Fruit fly (Drosophila melanogaster) whole organism, embryonic: ENCODE data around the gene CG13408.

Source experiments
- Blimp-1 ChIP-seq: fragments of 200-800 bp; sonication (Bioruptor generic); optimal IDR thresholded peaks from 3 replicates; lab custom pipeline; 2018; ENCODE audit warnings: missing biosample characterization, missing genetic modification characterization, mild to moderate bottlenecking, moderate library complexity, missing genetic modification reagents
- CG1024 ChIP-seq: fragments of 200-800 bp; sonication (Bioruptor generic); IDR thresholded peaks from 2 replicates; pipeline ENCODE4 v1.3.6; 2022; ENCODE audit warnings: missing biosample characterization, missing genetic modification characterization
- CG10979 ChIP-seq: fragments of 200-800 bp; sonication (Bioruptor generic); optimal IDR thresholded peaks from 2 replicates; lab custom pipeline; 2018; ENCODE audit warnings: missing biosample characterization, mild to moderate bottlenecking, missing genetic modification characterization, moderate library complexity
- CG11456 ChIP-seq: fragments of 200-800 bp; sonication (Bioruptor generic); IDR thresholded peaks from 3 replicates; pipeline ENCODE4 v1.3.6; 2022; ENCODE audit warnings: missing biosample characterization, missing genetic modification characterization
- CG12071 ChIP-seq: fragments of 200-800 bp; sonication (Bioruptor generic); optimal IDR thresholded peaks from 3 replicates; lab custom pipeline; 2018; ENCODE audit warnings: missing biosample characterization, mild to moderate bottlenecking, missing genetic modification characterization
- CG12219 ChIP-seq: fragments of 200-800 bp; sonication (Bioruptor generic); optimal IDR thresholded peaks from 3 replicates; lab custom pipeline; 2018; ENCODE audit warnings: missing biosample characterization, mild to moderate bottlenecking, missing genetic modification characterization
- CG13894 ChIP-seq: fragments of 200-800 bp; sonication (Bioruptor generic); optimal IDR thresholded peaks from 3 replicates; lab custom pipeline; 2018; ENCODE audit warnings: missing biosample characterization, mild to moderate bottlenecking, missing genetic modification characterization, moderate library complexity
- CG14965 ChIP-seq: fragments of 200-800 bp; sonication (Bioruptor generic); optimal IDR thresholded peaks from 2 replicates; lab custom pipeline; 2016; ENCODE audit warnings: missing biosample characterization, missing genetic modification characterization, borderline replicate concordance
- CG15479 ChIP-seq: fragments of 200-800 bp; sonication (Bioruptor generic); optimal IDR thresholded peaks from 3 replicates; lab custom pipeline; 2019; ENCODE audit warnings: missing biosample characterization, mild to moderate bottlenecking, missing genetic modification characterization, moderate library complexity
- CG2120 ChIP-seq: fragments of 200-800 bp; sonication (Bioruptor generic); optimal IDR thresholded peaks from 3 replicates; lab custom pipeline; 2016; ENCODE audit warnings: missing biosample characterization, missing genetic modification characterization
- CG2202 ChIP-seq: fragments of 200-800 bp; sonication (Bioruptor generic); optimal IDR thresholded peaks from 2 replicates; lab custom pipeline; 2018; ENCODE audit warnings: missing biosample characterization, mild to moderate bottlenecking, missing genetic modification characterization
- CG30431 ChIP-seq: fragments of 200-800 bp; sonication (Bioruptor generic); optimal IDR thresholded peaks from 2 replicates; lab custom pipeline; 2017; ENCODE audit warnings: missing biosample characterization, missing genetic modification characterization
- CG33557 ChIP-seq: fragments of 200-800 bp; sonication (Bioruptor generic); optimal IDR thresholded peaks from 2 replicates; lab custom pipeline; 2019; ENCODE audit warnings: missing biosample characterization, mild to moderate bottlenecking, missing genetic modification characterization, moderate library complexity
- CG34376 ChIP-seq: fragments of 200-800 bp; sonication (Bioruptor generic); optimal IDR thresholded peaks from 2 replicates; lab custom pipeline; 2018; ENCODE audit warnings: missing biosample characterization, mild to moderate bottlenecking, missing genetic modification characterization
- CG4328 ChIP-seq: fragments of 200-800 bp; sonication (Bioruptor generic); optimal IDR thresholded peaks from 3 replicates; lab custom pipeline; 2017; ENCODE audit warnings: missing biosample characterization, missing genetic modification reagents, missing genetic modification characterization
- CG6654 ChIP-seq: fragments of 200-800 bp; sonication (Bioruptor generic); optimal IDR thresholded peaks from 2 replicates; lab custom pipeline; 2017; ENCODE audit warnings: missing biosample characterization, mild to moderate bottlenecking, missing genetic modification characterization
- CG6689 ChIP-seq: fragments of 200-800 bp; sonication (Bioruptor generic); IDR thresholded peaks from 2 replicates; pipeline ENCODE4 v1.3.6; 2022; ENCODE audit warnings: missing biosample characterization, missing genetic modification characterization
- CG7963 ChIP-seq: fragments of 200-800 bp; sonication (Bioruptor generic); IDR thresholded peaks from 3 replicates; pipeline ENCODE4 v1.3.6; 2022; ENCODE audit warnings: missing biosample characterization, missing genetic modification characterization; ENCODE audit not compliant: partially characterized antibody
- CG9727 ChIP-seq: fragments of 200-800 bp; sonication (Bioruptor generic); optimal IDR thresholded peaks from 3 replicates; lab custom pipeline; 2017; ENCODE audit warnings: missing biosample characterization, mild to moderate bottlenecking, missing genetic modification characterization
- Deaf1 ChIP-seq: fragments of 200-800 bp; optimal IDR thresholded peaks from 3 replicates; lab custom pipeline; 2019; ENCODE audit warnings: missing biosample characterization, mild to moderate bottlenecking, missing genetic modification characterization, moderate library complexity
- HLH3B ChIP-seq: fragments of 200-800 bp; sonication (Bioruptor generic); IDR thresholded peaks from 2 replicates; pipeline ENCODE4 v1.3.6; 2022; ENCODE audit warnings: missing biosample characterization, missing genetic modification characterization
- Hr3 ChIP-seq: fragments of 200-800 bp; sonication (Bioruptor generic); optimal IDR thresholded peaks from 3 replicates; lab custom pipeline; 2016; ENCODE audit warnings: missing biosample characterization, missing genetic modification characterization
- Jarid2 ChIP-seq: fragments of 200-800 bp; sonication (Bioruptor generic); optimal IDR thresholded peaks from 3 replicates; lab custom pipeline; 2017; ENCODE audit warnings: mild to moderate bottlenecking, missing biosample characterization, missing genetic modification reagents, missing genetic modification characterization
- Mad ChIP-seq: fragments of 200-800 bp; sonication (Bioruptor generic); optimal IDR thresholded peaks from 2 replicates; lab custom pipeline; 2016; ENCODE audit warnings: missing biosample characterization, missing genetic modification characterization
- Med ChIP-seq: fragments of 200-800 bp; sonication (Bioruptor generic); peaks from one replicate; lab custom pipeline; 2016; ENCODE audit warnings: missing biosample characterization, missing genetic modification characterization, mild to moderate bottlenecking, inconsistent platforms, moderate library complexity
- NFAT ChIP-seq: fragments of 200-800 bp; sonication (Bioruptor generic); IDR thresholded peaks from 2 replicates; pipeline ENCODE4 v1.3.6; 2022; ENCODE audit warnings: missing biosample characterization, missing genetic modification characterization
- NK7.1 ChIP-seq: fragments of 200-800 bp; sonication (Bioruptor generic); optimal IDR thresholded peaks from 3 replicates; lab custom pipeline; 2016; ENCODE audit warnings: missing biosample characterization, missing genetic modification characterization
- Nf-YA ChIP-seq: fragments of 200-800 bp; sonication (Bioruptor generic); IDR thresholded peaks from 2 replicates; pipeline ENCODE4 v1.3.6; 2022; ENCODE audit warnings: missing biosample characterization, missing genetic modification characterization
- Pdp1 ChIP-seq, 2 experiments: fragments of 200-800 bp; sonication (Bioruptor generic); optimal IDR thresholded peaks; 3 replicates each; lab custom pipeline; 2016; ENCODE audit warnings: missing biosample characterization in 2 of 2, missing genetic modification characterization in 2 of 2, mild to moderate bottlenecking in 1 of 2, moderate library complexity in 1 of 2
- Stat92E ChIP-seq, 3 experiments: fragments of >200 bp in 2 of 3; fragments of 200-800 bp in 1 of 3; sonication (Bioruptor generic) in 1 of 3; optimal IDR thresholded peaks; 2 replicates each; lab custom pipeline; 2017 to 2019; ENCODE audit warnings: missing biosample characterization in 3 of 3, missing genetic modification characterization in 3 of 3, mild to moderate bottlenecking in 1 of 3, moderate library complexity in 1 of 3
- abd-A ChIP-seq: fragments of 200-800 bp; sonication (Bioruptor generic); optimal IDR thresholded peaks from 3 replicates; lab custom pipeline; 2019; ENCODE audit warnings: missing biosample characterization, mild to moderate bottlenecking, missing genetic modification characterization, moderate library complexity
- bab2 ChIP-seq: fragments of 200-800 bp; sonication (Bioruptor generic); optimal IDR thresholded peaks from 2 replicates; lab custom pipeline; 2016; ENCODE audit warnings: missing biosample characterization, missing genetic modification characterization
- bbx ChIP-seq: fragments of 200-800 bp; sonication (Bioruptor generic); IDR thresholded peaks from 2 replicates; pipeline ENCODE4 v1.3.6; 2022; ENCODE audit warnings: missing biosample characterization, missing genetic modification characterization; ENCODE audit not compliant: partially characterized antibody
- ci ChIP-seq: fragments of 200-800 bp; sonication (Bioruptor generic); IDR thresholded peaks from 3 replicates; pipeline ENCODE4 v1.3.6; 2022; ENCODE audit warnings: missing biosample characterization, missing genetic modification characterization
- crol ChIP-seq: fragments of 200-800 bp; sonication (Bioruptor generic); IDR thresholded peaks from 2 replicates; pipeline ENCODE4 v1.3.6; 2022; ENCODE audit warnings: missing biosample characterization, missing genetic modification characterization
- fu2 ChIP-seq: fragments of 200-800 bp; sonication (Bioruptor generic); optimal IDR thresholded peaks from 2 replicates; lab custom pipeline; 2016; ENCODE audit warnings: missing biosample characterization, missing genetic modification characterization
- grau ChIP-seq: fragments of 200-800 bp; optimal IDR thresholded peaks from 3 replicates; lab custom pipeline; 2019; ENCODE audit warnings: missing biosample characterization, mild to moderate bottlenecking, missing genetic modification characterization, moderate library complexity
- luna ChIP-seq: fragments of 200-800 bp; sonication (Bioruptor generic); optimal IDR thresholded peaks from 2 replicates; lab custom pipeline; 2016; ENCODE audit warnings: missing biosample characterization, missing genetic modification characterization
- oc ChIP-seq: fragments of 200-800 bp; sonication (Bioruptor generic); optimal IDR thresholded peaks from 2 replicates; lab custom pipeline; 2018; ENCODE audit warnings: missing biosample characterization, mild to moderate bottlenecking, missing genetic modification characterization, moderate library complexity
- pan ChIP-seq, 4 experiments: fragments of >200 bp in 3 of 4; fragments of 200-800 bp in 1 of 4; sonication (Bioruptor generic) in 1 of 4; optimal IDR thresholded peaks in 3 of 4; IDR thresholded peaks in 1 of 4; 2 replicates each; pipeline versions ENCODE4 v1.3.6 to Lab custom; 2017 to 2022; ENCODE audit warnings: missing biosample characterization in 2 of 4, missing genetic modification characterization in 2 of 4, mixed read lengths in 1 of 4
- pb ChIP-seq: fragments of 200-800 bp; sonication (Bioruptor generic); optimal IDR thresholded peaks from 3 replicates; lab custom pipeline; 2016; ENCODE audit warnings: missing biosample characterization, missing genetic modification characterization
- phol ChIP-seq: fragments of 200-800 bp; sonication (Bioruptor generic); optimal IDR thresholded peaks from 3 replicates; lab custom pipeline; 2018; ENCODE audit warnings: missing biosample characterization, mild to moderate bottlenecking, missing genetic modification characterization, moderate library complexity
- sd ChIP-seq: fragments of 200-800 bp; sonication (Bioruptor generic); optimal IDR thresholded peaks from 3 replicates; lab custom pipeline; 2018; ENCODE audit warnings: missing biosample characterization, mild to moderate bottlenecking, missing genetic modification characterization, moderate library complexity
- sr ChIP-seq: fragments of 200-800 bp; sonication (Bioruptor generic); IDR thresholded peaks from 3 replicates; pipeline ENCODE4 v1.3.6; 2022; ENCODE audit warnings: missing biosample characterization, missing genetic modification characterization
- vfl ChIP-seq: fragments of 200-800 bp; sonication (Bioruptor generic); optimal IDR thresholded peaks from 2 replicates; lab custom pipeline; 2016; ENCODE audit warnings: missing biosample characterization, missing genetic modification characterization
- vvl ChIP-seq: fragments of 200-800 bp; sonication (Bioruptor generic); IDR thresholded peaks from 2 replicates; pipeline ENCODE4 v1.3.6; 2022; ENCODE audit warnings: missing biosample characterization, missing genetic modification characterization

The CG13408 gene

dm6 chr3R:22039480-22039879 lies 40.7 kb upstream of the CG13408 start (continued):
- TF ChIP-seq Stat92E (GFP tag; optimal IDR thresholded peaks at IDR 0.05; lab: Kevin White, UChicago), result no peak
- TF ChIP-seq luna, result no peak
- TF ChIP-seq bab2 (GFP tag; lab: Kevin White, UChicago), result peak; percentile 8
- TF ChIP-seq CG13894 (tag; lab: Kevin White, UChicago), result no peak
- TF ChIP-seq NFAT, result 0 out of 2 replicates have a peak, but pooled peaks have one; percentile 5
- peak; percentile 4 for TF ChIP-seq CG30431 (GFP tag; lab: Kevin White, UChicago)
- peak; percentile 47; the same call in 1 of the 2 replicates for TF ChIP-seq CG1024 (GFP tag; lab: Robert Waterston, UW)
- TF ChIP-seq CG14965 (GFP tag; lab: Kevin White, UChicago), result no peak
- peak; percentile 25 for TF ChIP-seq Hr3 (GFP tag; lab: Kevin White, UChicago)
- peak; percentile 17 for TF ChIP-seq Mad (GFP tag; lab: Kevin White, UChicago)
- TF ChIP-seq CG12219 (GFP tag; lab: Kevin White, UChicago), result peak; percentile 30
- TF ChIP-seq CG2202 (tag; lab: Kevin White, UChicago), result peak; percentile 11
- TF ChIP-seq phol (tag; lab: Kevin White, UChicago), result peak; percentile 39
- TF ChIP-seq Nf-YA, result peak; percentile 42; the same call in 1 of the 2 replicates
- TF ChIP-seq HLH3B (GFP tag; lab: Robert Waterston, UW), result peak; percentile 82
- TF ChIP-seq grau (tag; lab: Kevin White, UChicago), result peak; percentile 38
- TF ChIP-seq vfl (GFP tag; lab: Kevin White, UChicago), result no peak

DNA sequence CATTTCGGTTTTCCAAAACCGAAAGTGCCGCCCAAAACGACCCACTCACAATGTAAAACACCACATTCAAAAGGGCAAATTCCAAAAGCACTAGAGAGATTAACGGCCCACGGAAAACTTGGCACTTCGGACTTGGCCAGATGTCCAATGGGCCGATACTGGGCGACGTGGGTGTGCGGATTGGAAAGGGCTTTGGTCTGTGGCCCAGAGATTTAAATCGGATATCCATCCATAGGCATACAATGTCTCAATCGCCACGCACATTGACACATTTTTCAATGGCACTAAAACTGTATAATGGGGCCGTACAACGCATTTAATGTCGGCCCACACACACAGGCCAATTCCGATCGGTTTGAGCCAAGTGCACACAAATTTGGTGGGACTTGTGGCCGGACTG lies 39.8 kb upstream of the CG13408 start:
- TF ChIP-seq sr (GFP tag; lab: Robert Waterston, UW), result peak; percentile 94
- no peak for TF ChIP-seq pan (optimal IDR thresholded peaks at IDR 0.05; lab: Kevin White, UChicago)
- TF ChIP-seq pan (GFP tag; optimal IDR thresholded peaks at IDR 0.05 in 1 of 2, IDR thresholded peaks at IDR 0.05 in 1 of 2), result peak in 1 of 2 experiments; percentile 5
- TF ChIP-seq Pdp1 (GFP tag; optimal IDR thresholded peaks at IDR 0.05; lab: Kevin White, UChicago), result no peak
- TF ChIP-seq abd-A, result peak; percentile 69
- TF ChIP-seq sd (tag; lab: Kevin White, UChicago), result peak; percentile 47
- no peak for TF ChIP-seq CG12219 (GFP tag; lab: Kevin White, UChicago)
- TF ChIP-seq CG11456 (GFP tag; lab: Robert Waterston, UW), result 0 out of 3 replicates have a peak, but pooled peaks have one; percentile 24
- TF ChIP-seq oc (tag; lab: Kevin White, UChicago), result peak; percentile 67
- TF ChIP-seq vvl (GFP tag; lab: Robert Waterston, UW), result 0 out of 2 replicates have a peak, but pooled peaks have one; percentile 22
- peak; percentile 49 for TF ChIP-seq CG6654 (GFP tag; lab: Kevin White, UChicago)
- 0 out of 3 replicates have a peak, but pooled peaks have one; percentile 12 for TF ChIP-seq ci (GFP tag; lab: Robert Waterston, UW)
- TF ChIP-seq Med (GFP tag; lab: Kevin White, UChicago), result no peak
- peak; percentile 6 for TF ChIP-seq Blimp-1 (GFP tag; lab: Kevin White, UChicago)
- TF ChIP-seq CG33557, result no peak

DNA sequence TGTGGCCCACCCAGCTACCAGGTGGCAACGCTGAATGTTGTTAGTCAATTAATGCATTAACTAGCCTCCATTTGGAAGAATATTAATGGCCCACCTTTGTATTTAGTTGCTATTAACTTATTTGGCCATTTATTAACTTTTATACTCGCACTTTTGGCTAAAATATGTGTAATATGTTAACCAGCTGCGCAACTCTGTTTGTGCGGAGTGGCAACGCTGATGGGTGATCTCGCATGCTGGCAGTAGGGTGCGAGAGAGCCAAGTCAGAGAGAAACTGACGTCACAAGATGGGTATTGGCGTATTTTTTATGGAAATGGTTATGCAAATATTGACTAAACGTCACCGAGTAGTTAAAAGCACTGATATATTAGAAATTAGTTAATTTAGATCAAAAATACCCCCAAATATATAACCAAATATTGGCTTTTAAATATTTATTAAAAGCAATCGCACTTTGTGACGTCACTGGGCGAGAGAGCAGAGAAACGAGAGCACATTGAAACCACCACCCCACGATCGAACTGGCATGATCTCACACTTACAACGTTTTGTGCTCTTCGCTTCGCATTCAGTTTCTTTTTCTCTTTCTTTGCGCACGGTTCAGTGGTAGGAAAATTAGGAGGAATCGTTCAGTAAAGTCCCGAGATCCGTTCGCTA lies 38.4 kb upstream of the CG13408 start, which contains the start of gene how:
Gene how (plus strand): TSS at position 567 of the 658 bp plus-strand sequence.
- TF ChIP-seq crol (no peak), CG34376 (peak; percentile 11), CG4328 (GFP tag; lab: Kevin White, UChicago) (no peak), CG2120 (peak; percentile 26), CG10979 (tag; lab: Kevin White, UChicago) (peak; percentile 14), Deaf1 (no peak), CG9727 (GFP tag; lab: Kevin White, UChicago) (peak; percentile 44), pb (GFP tag; lab: Kevin White, UChicago) (peak; percentile 66), CG6689 (GFP tag; lab: Robert Waterston, UW) (peak; percentile 100), CG15479 (GFP tag; lab: Kevin White, UChicago) (peak; percentile 74), fu2 (GFP tag; lab: Kevin White, UChicago) (peak; percentile 3), CG12071 (GFP tag; lab: Kevin White, UChicago) (no peak), NK7.1 (peak; percentile 8), CG7963 (GFP tag; lab: Robert Waterston, UW) (no peak), bbx (no peak), Jarid2 (peak; percentile 93)
